Fruit fly (Drosophila melanogaster) whole organism, embryonic: ENCODE results near the gene jagn.

ENCODE experiments used
- Ada2b ChIP-seq: fragments of 200-800 bp; sonication (Bioruptor generic); IDR thresholded peaks from 2 replicates; pipeline ENCODE4 v1.3.6; 2022; ENCODE audit warnings: missing biosample characterization, missing genetic modification characterization
- Atf3 ChIP-seq: fragments of 200-800 bp; sonication (Bioruptor generic); optimal IDR thresholded peaks from 3 replicates; lab custom pipeline; 2016; ENCODE audit warnings: missing biosample characterization, missing genetic modification characterization
- Atf6 ChIP-seq: fragments of 200-800 bp; sonication (Bioruptor generic); IDR thresholded peaks from 2 replicates; pipeline ENCODE4 v1.3.6; 2022; ENCODE audit warnings: missing biosample characterization, missing genetic modification characterization
- CG12744 ChIP-seq: fragments of 200-800 bp; sonication (Bioruptor generic); optimal IDR thresholded peaks from 2 replicates; lab custom pipeline; 2016; ENCODE audit warnings: missing biosample characterization, missing genetic modification characterization
- CG13287 ChIP-seq: fragments of 200-800 bp; sonication (Bioruptor generic); IDR thresholded peaks from 2 replicates; pipeline ENCODE4 v1.3.6; 2022; ENCODE audit warnings: missing biosample characterization, missing genetic modification characterization; ENCODE audit not compliant: partially characterized antibody
- CG13296 ChIP-seq: fragments of 200-800 bp; sonication (Bioruptor generic); optimal IDR thresholded peaks from 3 replicates; lab custom pipeline; 2018; ENCODE audit warnings: missing biosample characterization, mild to moderate bottlenecking, missing genetic modification characterization
- CG14441 ChIP-seq: fragments of 200-800 bp; sonication (Bioruptor generic); IDR thresholded peaks from 2 replicates; pipeline ENCODE4 v1.3.6; 2022; ENCODE audit warnings: missing biosample characterization, missing genetic modification characterization
- CG14965 ChIP-seq: fragments of 200-800 bp; sonication (Bioruptor generic); optimal IDR thresholded peaks from 2 replicates; lab custom pipeline; 2016; ENCODE audit warnings: missing biosample characterization, missing genetic modification characterization, borderline replicate concordance
- CG1647 ChIP-seq: fragments of 200-800 bp; sonication (Bioruptor generic); optimal IDR thresholded peaks from 3 replicates; lab custom pipeline; 2016; ENCODE audit warnings: missing biosample characterization, missing genetic modification characterization
- CG16779 ChIP-seq: fragments of 200-800 bp; sonication (Bioruptor generic); IDR thresholded peaks from 2 replicates; pipeline ENCODE4 v1.3.6; 2022; ENCODE audit warnings: missing biosample characterization, missing genetic modification characterization
- CG16815 ChIP-seq: fragments of 200-800 bp; sonication (Bioruptor generic); optimal IDR thresholded peaks from 3 replicates; lab custom pipeline; 2017; ENCODE audit warnings: missing biosample characterization, mild to moderate bottlenecking, missing genetic modification characterization
- CG1792 ChIP-seq: fragments of 200-800 bp; sonication (Bioruptor generic); optimal IDR thresholded peaks from 2 replicates; lab custom pipeline; 2016; ENCODE audit warnings: missing biosample characterization, missing genetic modification characterization
- CG18011 ChIP-seq: fragments of 200-800 bp; sonication (Bioruptor generic); optimal IDR thresholded peaks from 2 replicates; lab custom pipeline; 2017; ENCODE audit warnings: missing biosample characterization, missing genetic modification characterization, mild to moderate bottlenecking, moderate library complexity, missing genotype
- CG1832 ChIP-seq: fragments of 200-800 bp; sonication (Bioruptor generic); optimal IDR thresholded peaks from 2 replicates; lab custom pipeline; 2017; ENCODE audit warnings: missing biosample characterization, mild to moderate bottlenecking, missing genetic modification characterization, inconsistent platforms
- CG18476 ChIP-seq: fragments of 200-800 bp; sonication (Bioruptor generic); optimal IDR thresholded peaks from 2 replicates; lab custom pipeline; 2016; ENCODE audit warnings: missing biosample characterization, mild to moderate bottlenecking, missing genetic modification characterization
- CG2712 ChIP-seq: fragments of 200-800 bp; optimal IDR thresholded peaks from 3 replicates; lab custom pipeline; 2019; ENCODE audit warnings: missing biosample characterization, mild to moderate bottlenecking, missing genetic modification characterization, moderate library complexity
- CG4360 ChIP-seq: fragments of 200-800 bp; sonication (Bioruptor generic); IDR thresholded peaks from 2 replicates; pipeline ENCODE4 v1.3.6; 2022; ENCODE audit warnings: missing biosample characterization, missing genetic modification characterization
- CG6791 ChIP-seq: fragments of 200-800 bp; sonication (Bioruptor generic); IDR thresholded peaks from 3 replicates; pipeline ENCODE4 v1.3.6; 2022; ENCODE audit warnings: missing biosample characterization, missing genetic modification characterization; ENCODE audit not compliant: partially characterized antibody
- CG7271 ChIP-seq: fragments of 200-800 bp; sonication (Bioruptor generic); optimal IDR thresholded peaks from 2 replicates; lab custom pipeline; 2018; ENCODE audit warnings: missing biosample characterization, mild to moderate bottlenecking, missing genetic modification characterization, moderate library complexity
- CG8924 ChIP-seq: fragments of 200-800 bp; optimal IDR thresholded peaks from 3 replicates; lab custom pipeline; 2019; ENCODE audit warnings: missing biosample characterization, mild to moderate bottlenecking, missing genetic modification characterization, moderate library complexity
- CG9727 ChIP-seq: fragments of 200-800 bp; sonication (Bioruptor generic); optimal IDR thresholded peaks from 3 replicates; lab custom pipeline; 2017; ENCODE audit warnings: missing biosample characterization, mild to moderate bottlenecking, missing genetic modification characterization
- CHES-1-like ChIP-seq: fragments of 200-800 bp; sonication (Bioruptor generic); optimal IDR thresholded peaks from 2 replicates; lab custom pipeline; 2016; ENCODE audit warnings: missing biosample characterization, missing genetic modification characterization
- D ChIP-seq, 2 experiments: fragments of 200-800 bp in 1 of 2; fragments of >200 bp in 1 of 2; sonication (Bioruptor generic) in 1 of 2; optimal IDR thresholded peaks; 2 replicates in 1 of 2; 3 replicates in 1 of 2; lab custom pipeline; 2017; ENCODE audit warnings: mild to moderate bottlenecking in 1 of 2, missing biosample characterization in 1 of 2, missing genetic modification characterization in 1 of 2, missing genetic modification reagents in 1 of 2
- Dek ChIP-seq: fragments of 200-800 bp; sonication (Bioruptor generic); optimal IDR thresholded peaks from 3 replicates; lab custom pipeline; 2019; ENCODE audit warnings: missing biosample characterization, mild to moderate bottlenecking, missing genetic modification characterization, moderate library complexity
- GATAe ChIP-seq: fragments of 200-800 bp; sonication (Bioruptor generic); conservative IDR thresholded peaks from 2 replicates; pipeline ENCODE4 v1.3.6; 2022; ENCODE audit warnings: missing biosample characterization, missing genetic modification characterization
- HLH54F ChIP-seq: fragments of 200-800 bp; sonication (Bioruptor generic); optimal IDR thresholded peaks from 3 replicates; lab custom pipeline; 2016; ENCODE audit warnings: missing biosample characterization, missing genetic modification characterization
- HmgD ChIP-seq: fragments of 200-800 bp; sonication (Bioruptor generic); optimal IDR thresholded peaks from 3 replicates; lab custom pipeline; 2016; ENCODE audit warnings: missing biosample characterization, missing genetic modification characterization
- MBD-R2 ChIP-seq: fragments of 200-800 bp; sonication (Bioruptor generic); IDR thresholded peaks from 2 replicates; pipeline ENCODE4 v1.3.6; 2022; ENCODE audit warnings: missing biosample characterization, missing genetic modification characterization
- Meics ChIP-seq: fragments of 200-800 bp; sonication (Bioruptor generic); optimal IDR thresholded peaks from 2 replicates; lab custom pipeline; 2017; ENCODE audit warnings: missing biosample characterization, mild to moderate bottlenecking, missing genetic modification characterization
- NFAT ChIP-seq: fragments of 200-800 bp; sonication (Bioruptor generic); IDR thresholded peaks from 2 replicates; pipeline ENCODE4 v1.3.6; 2022; ENCODE audit warnings: missing biosample characterization, missing genetic modification characterization
- Oli ChIP-seq: fragments of 200-800 bp; sonication (Bioruptor generic); optimal IDR thresholded peaks from 2 replicates; lab custom pipeline; 2018; ENCODE audit warnings: missing biosample characterization, mild to moderate bottlenecking, missing genetic modification characterization, moderate library complexity
- Stat92E ChIP-seq, 3 experiments: fragments of >200 bp in 2 of 3; fragments of 200-800 bp in 1 of 3; sonication (Bioruptor generic) in 1 of 3; optimal IDR thresholded peaks; 2 replicates each; lab custom pipeline; 2017 to 2019; ENCODE audit warnings: missing biosample characterization in 3 of 3, missing genetic modification characterization in 3 of 3, mild to moderate bottlenecking in 1 of 3, moderate library complexity in 1 of 3
- YL-1 ChIP-seq: fragments of 200-800 bp; sonication (Bioruptor generic); optimal IDR thresholded peaks from 3 replicates; lab custom pipeline; 2017; ENCODE audit warnings: missing biosample characterization, mild to moderate bottlenecking, missing genetic modification characterization
- az2 ChIP-seq: fragments of 200-800 bp; sonication (Bioruptor generic); optimal IDR thresholded peaks from 3 replicates; lab custom pipeline; 2016; ENCODE audit warnings: missing biosample characterization, missing genetic modification characterization
- cad ChIP-seq: fragments of >200 bp; optimal IDR thresholded peaks from 2 replicates; lab custom pipeline; 2017; ENCODE audit warnings: missing biosample characterization, missing genetic modification characterization
- disco-r ChIP-seq: fragments of 200-800 bp; sonication (Bioruptor generic); optimal IDR thresholded peaks from 2 replicates; lab custom pipeline; 2016; ENCODE audit warnings: missing biosample characterization, missing genetic modification characterization
- exex ChIP-seq: fragments of 200-800 bp; sonication (Bioruptor generic); optimal IDR thresholded peaks from 4 replicates; lab custom pipeline; 2018; ENCODE audit warnings: missing biosample characterization, mild to moderate bottlenecking, missing genetic modification characterization, moderate library complexity
- gfzf ChIP-seq: fragments of 200-800 bp; sonication (Bioruptor generic); optimal IDR thresholded peaks from 2 replicates; lab custom pipeline; 2016; ENCODE audit warnings: missing biosample characterization, mild to moderate bottlenecking, missing genetic modification characterization, moderate library complexity
- gro ChIP-seq: fragments of 200-800 bp; sonication (Bioruptor generic); optimal IDR thresholded peaks from 2 replicates; lab custom pipeline; 2016; ENCODE audit warnings: missing biosample characterization, missing genetic modification characterization
- hb ChIP-seq: fragments of 200-800 bp; sonication (Bioruptor generic); IDR thresholded peaks from 3 replicates; pipeline ENCODE4 v1.3.6; 2022; ENCODE audit warnings: missing biosample characterization, missing genetic modification characterization; ENCODE audit not compliant: partially characterized antibody
- hbn ChIP-seq: fragments of 200-800 bp; sonication (Bioruptor generic); IDR thresholded peaks from 2 replicates; pipeline ENCODE4 v1.3.6; 2022; ENCODE audit warnings: missing biosample characterization, missing genetic modification characterization; ENCODE audit not compliant: partially characterized antibody
- kni ChIP-seq: fragments of 200-800 bp; sonication (Bioruptor generic); optimal IDR thresholded peaks from 3 replicates; lab custom pipeline; 2017; ENCODE audit warnings: mild to moderate bottlenecking, missing biosample characterization, missing genetic modification reagents, missing genetic modification characterization
- pan ChIP-seq, 4 experiments: fragments of >200 bp in 3 of 4; fragments of 200-800 bp in 1 of 4; sonication (Bioruptor generic) in 1 of 4; optimal IDR thresholded peaks in 3 of 4; IDR thresholded peaks in 1 of 4; 2 replicates each; pipeline versions ENCODE4 v1.3.6 to Lab custom; 2017 to 2022; ENCODE audit warnings: missing biosample characterization in 2 of 4, missing genetic modification characterization in 2 of 4, mixed read lengths in 1 of 4
- phol ChIP-seq: fragments of 200-800 bp; sonication (Bioruptor generic); optimal IDR thresholded peaks from 3 replicates; lab custom pipeline; 2018; ENCODE audit warnings: missing biosample characterization, mild to moderate bottlenecking, missing genetic modification characterization, moderate library complexity
- pnt ChIP-seq: fragments of 200-800 bp; sonication (Bioruptor generic); optimal IDR thresholded peaks from 3 replicates; lab custom pipeline; 2016; ENCODE audit warnings: missing biosample characterization, missing genetic modification characterization
- pzg ChIP-seq: fragments of 200-800 bp; sonication (Bioruptor generic); optimal IDR thresholded peaks from 3 replicates; lab custom pipeline; 2018; ENCODE audit warnings: missing biosample characterization, mild to moderate bottlenecking, missing genetic modification characterization, moderate library complexity
- sim ChIP-seq: fragments of 200-800 bp; sonication (Bioruptor generic); IDR thresholded peaks from 2 replicates; pipeline ENCODE4 v1.3.6; 2022; ENCODE audit warnings: missing biosample characterization, missing genetic modification characterization
- stwl ChIP-seq: fragments of 200-800 bp; sonication (Bioruptor generic); optimal IDR thresholded peaks from 3 replicates; lab custom pipeline; 2018; ENCODE audit warnings: missing biosample characterization, mild to moderate bottlenecking, missing genetic modification characterization, moderate library complexity
- unc-4 ChIP-seq: fragments of 200-800 bp; sonication (Bioruptor generic); IDR thresholded peaks from 2 replicates; pipeline ENCODE4 v1.3.6; 2022; ENCODE audit warnings: missing biosample characterization, missing genetic modification characterization; ENCODE audit not compliant: partially characterized antibody

jagn gene

DNA sequence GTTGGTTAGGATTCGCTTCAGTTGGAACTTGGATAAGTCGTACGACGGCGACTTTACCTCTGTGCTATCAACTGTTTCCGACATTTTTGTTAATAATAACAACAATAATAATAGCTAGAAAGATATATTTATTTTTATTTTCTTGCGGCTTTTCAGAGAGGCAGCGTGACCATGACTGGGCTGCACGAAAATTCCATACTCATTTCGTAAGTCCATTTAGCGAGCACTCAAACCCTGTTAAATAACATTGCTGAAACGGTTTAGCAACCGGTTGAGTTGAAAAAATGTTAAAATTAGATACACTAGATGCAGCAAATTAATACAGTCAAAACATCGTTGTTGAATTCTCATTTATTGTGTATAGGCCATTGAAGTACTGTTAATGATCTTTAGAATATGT lies 24.5 kb upstream of the jagn start, which contains the start of gene Dcps (continued):
- TF ChIP-seq gfzf (GFP tag; lab: Kevin White, UChicago): peak; percentile 86
- no peak for TF ChIP-seq HLH54F (GFP tag; lab: Kevin White, UChicago)
- no peak for TF ChIP-seq NFAT (GFP tag; lab: Robert Waterston, UW)
- no peak for TF ChIP-seq CHES-1-like
- no peak for TF ChIP-seq CG1792
- no peak for TF ChIP-seq Atf6 (GFP tag; lab: Robert Waterston, UW)
- TF ChIP-seq phol (tag; lab: Kevin White, UChicago): peak; percentile 16
- TF ChIP-seq exex (tag; lab: Kevin White, UChicago): no peak
- TF ChIP-seq CG7271: no peak
- TF ChIP-seq pzg: peak; percentile 75
- no peak for TF ChIP-seq gro (GFP tag; lab: Kevin White, UChicago)
- TF ChIP-seq CG1832 (GFP tag; lab: Kevin White, UChicago): no peak
- no peak for TF ChIP-seq kni (GFP tag; lab: Kevin White, UChicago)
- no peak for TF ChIP-seq D (optimal IDR thresholded peaks at IDR 0.05; lab: Kevin White, UChicago)
- TF ChIP-seq D (GFP tag; optimal IDR thresholded peaks at IDR 0.05; lab: Kevin White, UChicago): no peak
- TF ChIP-seq CG16815 (GFP tag; lab: Kevin White, UChicago): no peak
- TF ChIP-seq CG8924: no peak
- TF ChIP-seq hbn (GFP tag; lab: Robert Waterston, UW): no peak
- TF ChIP-seq GATAe (GFP tag; lab: Robert Waterston, UW): no peak
- TF ChIP-seq unc-4 (GFP tag; lab: Robert Waterston, UW): peak; percentile 19; the same call in 1 of the 2 replicates
- no peak for TF ChIP-seq CG14441
- TF ChIP-seq CG4360 (GFP tag; lab: Robert Waterston, UW): no peak
- no peak for TF ChIP-seq Oli
- TF ChIP-seq CG6791: no peak
- TF ChIP-seq az2 (GFP tag; lab: Kevin White, UChicago): no peak
- peak; percentile 6 for TF ChIP-seq CG2712 (tag; lab: Kevin White, UChicago)
- TF ChIP-seq CG13287: peak; percentile 47
- TF ChIP-seq, all 482 proteins: peak for 26

DNA sequence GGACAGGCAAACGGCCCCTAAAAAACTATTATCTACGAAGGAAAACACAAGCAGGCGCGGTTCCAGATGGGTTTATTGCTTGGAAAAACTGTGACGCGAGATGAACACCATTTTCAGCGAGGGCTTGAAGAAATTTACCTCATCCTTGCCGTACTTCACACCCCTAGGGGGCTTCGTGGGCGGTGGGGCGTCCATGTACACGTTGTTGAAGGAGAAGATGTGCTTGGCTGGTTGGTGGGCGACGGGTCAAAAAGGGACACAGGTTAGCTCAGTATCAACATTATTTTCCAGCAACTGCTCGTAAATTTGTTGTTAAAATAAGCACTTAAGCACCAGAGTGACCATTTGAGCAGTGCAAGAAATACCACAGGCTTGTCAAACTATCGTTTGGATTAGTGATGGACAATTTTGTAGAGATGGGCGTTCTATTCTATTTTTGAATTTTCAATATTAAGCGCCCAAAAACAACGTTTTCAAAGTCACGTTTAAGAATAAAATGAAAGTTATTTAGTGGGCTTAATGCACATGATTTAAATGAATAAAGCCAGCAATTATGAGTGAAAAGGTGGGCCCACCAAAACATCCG lies 20.4 kb upstream of the jagn start, which contains the start of gene Sec8:
TSS of gene Sec8 (minus strand) at position 374 of the 586 bp plus-strand sequence.
- TF ChIP-seq CG12744 (GFP tag; lab: Kevin White, UChicago): peak; percentile 27
- peak; percentile 71 for TF ChIP-seq stwl (tag; lab: Kevin White, UChicago)
- no peak for TF ChIP-seq CG13296 (GFP tag; lab: Kevin White, UChicago)
- TF ChIP-seq Meics (GFP tag; lab: Kevin White, UChicago): no peak
- TF ChIP-seq Atf3 (GFP tag; lab: Kevin White, UChicago): peak; percentile 26
- no peak for TF ChIP-seq sim (GFP tag; lab: Robert Waterston, UW)
- TF ChIP-seq CG18011 (GFP tag; lab: Kevin White, UChicago): no peak
- TF ChIP-seq YL-1 (GFP tag; lab: Kevin White, UChicago): peak; percentile 68
- TF ChIP-seq hb (GFP tag; lab: Robert Waterston, UW): peak; percentile 82
- TF ChIP-seq CG14965 (GFP tag; lab: Kevin White, UChicago): no peak
- TF ChIP-seq Ada2b: no peak
- TF ChIP-seq HmgD (GFP tag; lab: Kevin White, UChicago): peak; percentile 44
- TF ChIP-seq CG7271: no peak
- no peak for TF ChIP-seq disco-r (GFP tag; lab: Kevin White, UChicago)
- no peak for TF ChIP-seq CG18476
- TF ChIP-seq CG9727: no peak
- TF ChIP-seq pan (optimal IDR thresholded peaks at IDR 0.05; lab: Kevin White, UChicago): no peak
- peak in 1 of 2 experiments; percentile 20 for TF ChIP-seq pan (GFP tag; optimal IDR thresholded peaks at IDR 0.05 in 1 of 2, IDR thresholded peaks at IDR 0.05 in 1 of 2)
- TF ChIP-seq Stat92E (GFP tag; optimal IDR thresholded peaks at IDR 0.05; lab: Kevin White, UChicago): peak in 1 of 3 experiments; percentile 15
- TF ChIP-seq CG1647: peak; percentile 31
- TF ChIP-seq CG16779 (GFP tag; lab: Robert Waterston, UW): no peak
- peak; percentile 21 for TF ChIP-seq pnt (GFP tag; lab: Kevin White, UChicago)
- no peak for TF ChIP-seq cad (GFP tag; lab: Kevin White, UChicago)
- peak; percentile 77 for TF ChIP-seq MBD-R2 (GFP tag; lab: Robert Waterston, UW)
- peak; percentile 19 for TF ChIP-seq Dek (tag; lab: Kevin White, UChicago)
